Fruit fly (Drosophila melanogaster): Measurements from ENCODE around the gene CG10730.

The CG10730 gene

DNA sequence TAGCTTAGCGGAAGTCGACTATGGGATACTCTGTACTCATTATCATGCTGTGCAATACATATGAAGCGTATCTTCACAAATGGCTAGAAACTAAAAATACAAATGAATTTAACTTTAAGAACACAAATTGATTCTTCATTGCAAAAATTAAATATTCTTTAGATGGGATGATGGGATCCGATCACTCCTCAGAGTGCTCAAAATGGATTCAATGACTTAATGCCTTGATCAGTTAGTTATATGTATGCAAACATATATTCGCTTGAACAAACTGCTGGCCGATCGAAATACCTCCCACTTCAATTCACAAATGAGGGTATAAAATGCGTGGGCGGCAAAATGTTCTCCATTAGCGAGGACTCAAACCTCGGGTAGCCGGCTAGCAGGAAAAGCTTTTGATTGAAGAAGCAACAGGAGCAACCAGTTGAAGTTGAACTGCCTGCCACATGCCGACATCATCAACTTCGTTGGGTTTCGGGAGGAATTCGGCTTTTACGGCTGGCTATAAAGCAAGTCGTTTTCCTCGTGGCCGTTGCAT lies 44.5 kb downstream of the CG10730 start, which contains the start of gene sNPF (continued):
- TF ChIP-seq CG1621 (tag; optimal IDR thresholded peaks at IDR 0.05) (peak; percentile 64), Gug (GFP tag; IDR thresholded peaks at IDR 0.05) (no peak; the same call in 1 of the 2 replicates), CG11902 (GFP tag; optimal IDR thresholded peaks at IDR 0.05) (peak; percentile 63), Hr4 (GFP tag; optimal IDR thresholded peaks at IDR 0.05) (peak; percentile 74), CG34406 (GFP tag; optimal IDR thresholded peaks at IDR 0.05) (peak; percentile 66), OdsH (GFP tag; optimal IDR thresholded peaks at IDR 0.05) (peak; percentile 81), acj6 (GFP tag; optimal IDR thresholded peaks at IDR 0.05) (peak; percentile 79), net (GFP tag; optimal IDR thresholded peaks at IDR 0.05) (peak; percentile 60), ss (GFP tag; optimal IDR thresholded peaks at IDR 0.05) (peak; percentile 64 to 86), CG6276 (GFP tag; optimal IDR thresholded peaks at IDR 0.05) (peak; percentile 50), achi (GFP tag; optimal IDR thresholded peaks at IDR 0.05) (peak; percentile 75), CG7368 (GFP tag; optimal IDR thresholded peaks at IDR 0.05) (peak; percentile 60), Hr38 (GFP tag; optimal IDR thresholded peaks at IDR 0.05) (no peak), Met (GFP tag; optimal IDR thresholded peaks at IDR 0.05) (peak; percentile 69), Smox (GFP tag; optimal IDR thresholded peaks at IDR 0.05) (peak; percentile 66), CG31627 (GFP tag; optimal IDR thresholded peaks at IDR 0.05) (peak; percentile 79), Eip75B (GFP tag; optimal IDR thresholded peaks at IDR 0.05) (peak; percentile 73), CG6792 (GFP tag; optimal IDR thresholded peaks at IDR 0.05) (peak; percentile 77), cyc (GFP tag; optimal IDR thresholded peaks at IDR 0.05) (peak; percentile 76), fkh (GFP tag; optimal IDR thresholded peaks at IDR 0.05) (no peak)

DNA sequence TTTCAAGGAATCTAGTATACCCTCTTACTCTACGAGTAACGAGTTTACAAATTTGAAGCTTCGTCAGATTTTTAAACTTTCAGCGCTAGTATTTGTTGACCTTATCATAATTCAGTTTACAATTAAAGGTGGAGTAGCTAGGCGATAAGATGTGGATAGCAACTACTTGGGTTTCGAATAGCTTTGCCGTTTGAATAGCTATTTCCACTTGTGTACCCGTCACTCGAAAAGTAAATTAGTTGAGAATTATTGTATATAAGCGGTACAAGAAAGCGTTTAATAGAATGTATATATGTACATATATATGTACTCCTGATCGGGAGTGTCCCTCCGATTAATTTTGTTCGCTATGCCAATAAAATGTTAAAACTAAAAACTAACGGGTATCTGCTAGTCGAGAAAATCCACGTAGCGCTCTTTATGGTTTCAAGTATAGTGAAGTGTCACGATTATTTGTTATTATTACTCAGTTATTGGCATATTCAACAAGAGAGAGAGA lies 45.6 kb downstream of the CG10730 start:
- no peak for TF ChIP-seq CG6808 (GFP tag; optimal IDR thresholded peaks at IDR 0.05)
- TF ChIP-seq spab (GFP tag; optimal IDR thresholded peaks at IDR 0.05), result no peak
- TF ChIP-seq CG32006 (GFP tag; optimal IDR thresholded peaks at IDR 0.05), result no peak

DNA sequence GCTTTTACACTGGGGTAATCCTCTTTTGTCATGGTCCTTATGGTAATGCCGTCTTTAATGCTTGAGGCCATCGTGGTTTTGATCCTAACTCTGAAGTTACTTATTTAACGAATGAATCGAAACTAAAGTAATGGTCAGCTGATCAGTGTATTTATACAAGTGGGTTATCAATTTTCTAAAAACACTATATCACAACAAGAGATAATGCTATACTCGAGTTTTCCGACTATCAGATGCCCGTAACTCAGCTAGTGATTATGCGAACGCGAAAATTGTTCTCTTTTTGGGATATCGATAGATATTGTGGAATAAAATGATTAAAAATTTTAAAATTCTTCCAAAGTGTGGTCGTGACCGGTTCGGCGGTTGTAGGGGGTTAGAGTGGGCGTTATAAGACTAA lies 46.3 kb downstream of the CG10730 start, which contains the start of gene AANATL3:
Gene AANATL3 (minus strand): TSS at position 101 of the 400 bp plus-strand sequence.
- TF ChIP-seq pdm3 (GFP tag; optimal IDR thresholded peaks at IDR 0.05) (no peak), Sox102F (GFP tag; optimal IDR thresholded peaks at IDR 0.05) (no peak), dsx (GFP tag; optimal IDR thresholded peaks at IDR 0.05; ENCODE audit: poor library complexity, severe bottlenecking) (no peak), Eip78C (GFP tag) (no peak)

DNA sequence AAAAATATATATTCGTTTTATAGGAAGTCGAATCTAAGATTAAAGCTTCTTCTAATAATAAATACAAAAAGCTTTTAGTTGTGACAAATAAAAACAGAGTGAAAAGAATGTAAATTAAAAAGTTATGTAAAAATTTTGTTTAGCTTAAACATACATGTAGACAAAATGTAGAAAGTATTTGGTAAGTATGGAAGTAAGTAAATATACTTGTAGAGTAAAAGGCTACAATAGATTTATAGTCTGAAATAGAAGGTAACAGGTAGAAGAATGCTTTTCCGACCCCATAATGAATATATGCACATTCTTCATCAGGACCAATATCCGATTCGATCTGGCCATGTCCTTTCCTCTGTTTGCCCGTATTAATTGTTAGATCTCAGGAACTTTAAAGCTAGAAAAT lies 47.7 kb downstream of the CG10730 start:
- TF ChIP-seq ss (GFP tag; optimal IDR thresholded peaks at IDR 0.05) (no peak), CG9139 (GFP tag; optimal IDR thresholded peaks at IDR 0.05) (no peak), Smox (GFP tag; optimal IDR thresholded peaks at IDR 0.05) (no peak), CG10631 (GFP tag; optimal IDR thresholded peaks at IDR 0.05) (no peak), vri (GFP tag; optimal IDR thresholded peaks at IDR 0.05) (no peak), Hr38 (GFP tag; optimal IDR thresholded peaks at IDR 0.05) (no peak), CG34406 (GFP tag; optimal IDR thresholded peaks at IDR 0.05) (no peak), CG11294 (GFP tag; IDR thresholded peaks at IDR 0.05) (no peak), achi (GFP tag; optimal IDR thresholded peaks at IDR 0.05) (no peak), Sox14 (GFP tag; optimal IDR thresholded peaks at IDR 0.05) (no peak), fd59A (GFP tag; optimal IDR thresholded peaks at IDR 0.05) (no peak), cyc (GFP tag; optimal IDR thresholded peaks at IDR 0.05) (no peak), esn (GFP tag; optimal IDR thresholded peaks at IDR 0.05) (no peak), OdsH (GFP tag; optimal IDR thresholded peaks at IDR 0.05) (no peak), net (GFP tag; optimal IDR thresholded peaks at IDR 0.05) (no peak), CG6792 (GFP tag; optimal IDR thresholded peaks at IDR 0.05) (no peak), svp (GFP tag) (no peak), CG4318 (GFP tag; optimal IDR thresholded peaks at IDR 0.05) (no peak), CG16779 (tag; optimal IDR thresholded peaks at IDR 0.05) (no peak)
